Fruit fly (Drosophila melanogaster): Measurements from ENCODE around the gene mtTFB1.

DNA sequence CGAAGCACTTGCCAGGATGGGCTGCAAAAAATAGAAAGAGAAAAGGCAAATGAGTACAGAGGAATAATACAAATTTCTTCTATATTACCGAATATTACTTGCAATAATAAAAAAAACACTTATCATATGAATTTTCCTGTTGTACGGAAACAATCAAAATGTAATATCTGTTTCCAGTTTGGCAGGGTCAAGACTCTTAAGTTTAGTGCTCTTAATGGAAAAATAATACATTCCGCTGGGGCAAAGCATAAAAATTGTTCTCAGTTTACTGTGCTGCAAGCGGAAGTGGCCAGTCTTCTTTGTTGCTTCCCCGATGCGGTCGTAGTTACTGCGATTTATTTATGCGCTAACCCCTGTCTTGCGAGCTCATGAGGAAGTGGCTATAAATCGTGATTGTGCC, 4.1 kb downstream of the mtTFB1 start:
- TF ChIP-seq GATAd (GFP tag; optimal IDR thresholded peaks at IDR 0.05) (no peak), Myc (optimal IDR thresholded peaks at IDR 0.05) (no peak), foxo (GFP tag; optimal IDR thresholded peaks at IDR 0.05) (no peak), usp (GFP tag; optimal IDR thresholded peaks at IDR 0.05) (no peak), pan (optimal IDR thresholded peaks at IDR 0.05) (no peak), HLH106 (tag; optimal IDR thresholded peaks at IDR 0.05) (no peak), dmrt93B (GFP tag; optimal IDR thresholded peaks at IDR 0.05) (no peak), psq (GFP tag; optimal IDR thresholded peaks at IDR 0.05) (no peak), Hnf4 (GFP tag; optimal IDR thresholded peaks at IDR 0.05) (no peak), Mio (GFP tag; optimal IDR thresholded peaks at IDR 0.05) (no peak), br (GFP tag; optimal IDR thresholded peaks at IDR 0.05) (no peak)

Data from whole organism, wandering third instar larva.